Worm (Caenorhabditis elegans) whole organism, L4 larva: ENCODE measurements around the gene F57A10.2.

ENCODE experiments used
- F10B5.3 ChIP-seq: sonication (generic microtip); optimal IDR thresholded peaks from 2 replicates; lab custom pipeline; 2016; ENCODE audit warnings: mild to moderate bottlenecking, missing genetic modification characterization, missing compliant biosample characterization
- F44E2.7 ChIP-seq: fragments of 200-800 bp; sonication (Bioruptor generic); IDR thresholded peaks from 2 replicates; pipeline ENCODE4 v2.1.2; 2022; ENCODE audit warnings: missing genetic modification characterization, missing compliant biosample characterization
- Y48G9A.11 ChIP-seq: fragments of 200-800 bp; sonication (Bioruptor generic); IDR thresholded peaks from 2 replicates; pipeline ENCODE4 v1.3.6; 2022; ENCODE audit warnings: missing genetic modification reagents, missing genetic modification characterization, missing compliant biosample characterization
- ama-1 ChIP-seq: fragments of 150-350 bp; optimal IDR thresholded peaks from 2 replicates; lab custom pipeline; 2014; ENCODE audit warnings: inconsistent platforms, mixed read lengths
- ceh-32 ChIP-seq: sonication (generic microtip); optimal IDR thresholded peaks from 2 replicates; lab custom pipeline; 2016; ENCODE audit warnings: mild to moderate bottlenecking, missing genetic modification characterization, missing compliant biosample characterization; ENCODE audit not compliant: poor library complexity
- cey-2 ChIP-seq: sonication (generic microtip); optimal IDR thresholded peaks from 3 replicates; lab custom pipeline; 2017; ENCODE audit warnings: missing genetic modification characterization, mild to moderate bottlenecking, missing compliant biosample characterization, antibody characterized with exemption, borderline replicate concordance; ENCODE audit not compliant: insufficient read depth
- ctbp-1 ChIP-seq: fragments of 200-800 bp; sonication (Bioruptor generic); IDR thresholded peaks from 2 replicates; pipeline ENCODE4 v1.3.6; 2022; ENCODE audit warnings: missing genetic modification reagents, missing genetic modification characterization, missing compliant biosample characterization
- daf-16 ChIP-seq, 3 experiments: sonication (generic microtip); optimal IDR thresholded peaks; 2 replicates each; lab custom pipeline; 2016 to 2017; ENCODE audit warnings: missing genetic modification characterization in 3 of 3, missing genetic modification reagents in 3 of 3, mild to moderate bottlenecking in 2 of 3, missing compliant biosample characterization in 2 of 3, missing biosample characterization in 1 of 3, moderate library complexity in 1 of 3
- dmd-6 ChIP-seq: fragments of 200-800 bp; sonication (Bioruptor generic); IDR thresholded peaks from 2 replicates; pipeline ENCODE4 v1.3.6; 2022; ENCODE audit warnings: missing genetic modification reagents, missing genetic modification characterization, missing compliant biosample characterization
- duxl-1 ChIP-seq: sonication (generic microtip); optimal IDR thresholded peaks from 2 replicates; lab custom pipeline; 2016; ENCODE audit warnings: mild to moderate bottlenecking, missing genetic modification characterization, moderate library complexity, missing compliant biosample characterization; ENCODE audit not compliant: poor library complexity
- egl-27 ChIP-seq: sonication (generic microtip); optimal IDR thresholded peaks from 3 replicates; lab custom pipeline; 2017; ENCODE audit warnings: missing biosample characterization, missing genetic modification reagents, missing genetic modification characterization
- hlh-30 ChIP-seq: sonication (generic microtip); optimal IDR thresholded peaks from 2 replicates; lab custom pipeline; 2017; ENCODE audit warnings: antibody characterized with exemption, mild to moderate bottlenecking, missing genetic modification characterization, missing compliant biosample characterization; ENCODE audit not compliant: insufficient read depth
- lin-1 ChIP-seq: fragments of 200-800 bp; sonication (Bioruptor generic); IDR thresholded peaks from 2 replicates; pipeline ENCODE4 v1.3.6; 2022; ENCODE audit warnings: missing genetic modification reagents, missing genetic modification characterization, missing compliant biosample characterization
- lin-13 ChIP-seq: fragments of 150-350 bp; optimal IDR thresholded peaks from 2 replicates; lab custom pipeline; 2014; ENCODE audit warnings: missing biosample characterization, missing genetic modification reagents, missing genetic modification characterization
- lin-29 ChIP-seq: fragments of 200-800 bp; sonication (Bioruptor generic); IDR thresholded peaks from 2 replicates; pipeline ENCODE4 v1.3.6; 2022; ENCODE audit warnings: missing genetic modification reagents, missing genetic modification characterization, missing compliant biosample characterization
- mdl-1 ChIP-seq, 2 experiments: fragments of 150-350 bp in 1 of 2; sonication (generic microtip) in 1 of 2; optimal IDR thresholded peaks; 2 replicates each; lab custom pipeline; 2014 to 2017; ENCODE audit warnings: missing biosample characterization in 2 of 2, missing genetic modification characterization in 2 of 2
- mdt-29 ChIP-seq: fragments of 200-800 bp; sonication (Bioruptor generic); IDR thresholded peaks from 2 replicates; pipeline ENCODE4 v1.3.6; 2022; ENCODE audit warnings: missing genetic modification reagents, missing genetic modification characterization, missing compliant biosample characterization
- mxl-3 ChIP-seq: fragments of 200-800 bp; sonication (Bioruptor generic); optimal IDR thresholded peaks from 2 replicates; lab custom pipeline; 2018; ENCODE audit warnings: mild to moderate bottlenecking, missing genetic modification characterization, missing compliant biosample characterization
- nhr-11 ChIP-seq: fragments of 150-350 bp; optimal IDR thresholded peaks from 2 replicates; lab custom pipeline; 2014; ENCODE audit warnings: missing biosample characterization, missing genetic modification characterization
- nhr-25 ChIP-seq: sonication (generic microtip); optimal IDR thresholded peaks from 2 replicates; lab custom pipeline; 2017; ENCODE audit warnings: missing genetic modification characterization, mild to moderate bottlenecking, missing compliant biosample characterization, antibody characterized with exemption, moderate library complexity, borderline replicate concordance; ENCODE audit not compliant: insufficient read depth
- nhr-28 ChIP-seq: fragments of 150-350 bp; optimal IDR thresholded peaks from 2 replicates; lab custom pipeline; 2014; ENCODE audit warnings: missing biosample characterization, missing genetic modification characterization
- nhr-41 ChIP-seq: fragments of 200-800 bp; sonication (Bioruptor generic); IDR thresholded peaks from 2 replicates; pipeline ENCODE4 v1.3.6; 2022; ENCODE audit warnings: missing genetic modification reagents, missing genetic modification characterization, missing compliant biosample characterization
- nhr-48 ChIP-seq: sonication (generic microtip); optimal IDR thresholded peaks from 2 replicates; lab custom pipeline; 2016; ENCODE audit warnings: mild to moderate bottlenecking, missing genetic modification characterization, missing compliant biosample characterization
- rbr-2 ChIP-seq: sonication (generic microtip); optimal IDR thresholded peaks from 2 replicates; lab custom pipeline; 2016; ENCODE audit warnings: missing genotype, missing genetic modification characterization, missing compliant biosample characterization
- skn-1 ChIP-seq: fragments of 150-350 bp; optimal IDR thresholded peaks from 2 replicates; lab custom pipeline; 2014; ENCODE audit warnings: missing biosample characterization, missing genetic modification characterization
- snpc-1.2 ChIP-seq: fragments of 200-800 bp; sonication (Bioruptor generic); IDR thresholded peaks from 2 replicates; pipeline ENCODE4 v1.3.6; 2022; ENCODE audit warnings: missing genetic modification reagents, missing genetic modification characterization, missing compliant biosample characterization
- spr-3 ChIP-seq: fragments of 200-800 bp; sonication (Bioruptor generic); optimal IDR thresholded peaks from 2 replicates; lab custom pipeline; 2018; ENCODE audit warnings: mild to moderate bottlenecking, missing genetic modification characterization, missing compliant biosample characterization
- unc-62 ChIP-seq, 3 experiments: fragments of 150-350 bp in 1 of 3; sonication (generic microtip); optimal IDR thresholded peaks in 2 of 3; peaks in 1 of 3; 1 replicate in 1 of 3; 2 replicates in 2 of 3; lab custom pipeline; 2014 to 2017; ENCODE audit warnings: missing biosample characterization in 3 of 3, missing genetic modification characterization in 3 of 3, missing genetic modification reagents in 3 of 3, missing genotype in 1 of 3
- zfp-3 ChIP-seq: fragments of 200-800 bp; sonication (Bioruptor generic); conservative IDR thresholded peaks from 2 replicates; pipeline ENCODE4 v1.3.6; 2022; ENCODE audit warnings: missing genetic modification reagents, missing genetic modification characterization, missing compliant biosample characterization

F57A10.2 gene

ce11 chrV:15773941-15774340, 7.6 kb downstream of the F57A10.2 start:
- TF ChIP-seq mdl-1 (tag; optimal IDR thresholded peaks at IDR 0.05; lab: Kevin White, UChicago) (peak; percentile 16 to 53), nhr-28 (tag; lab: Kevin White, UChicago) (peak; percentile 21), rbr-2 (tag; lab: Kevin White, UChicago) (no peak), daf-16 (GFP tag; optimal IDR thresholded peaks at IDR 0.05; lab: Kevin White, UChicago) (no peak), daf-16 (tag; optimal IDR thresholded peaks at IDR 0.05; lab: Kevin White, UChicago) (peak; percentile 55), dmd-6 (peak; percentile 46; the same call in 1 of the 2 replicates), mdt-29 (GFP tag; lab: Robert Waterston, UW) (no peak), mxl-3 (peak; percentile 80), nhr-25 (no peak), skn-1 (tag; lab: Kevin White, UChicago) (no peak)

DNA sequence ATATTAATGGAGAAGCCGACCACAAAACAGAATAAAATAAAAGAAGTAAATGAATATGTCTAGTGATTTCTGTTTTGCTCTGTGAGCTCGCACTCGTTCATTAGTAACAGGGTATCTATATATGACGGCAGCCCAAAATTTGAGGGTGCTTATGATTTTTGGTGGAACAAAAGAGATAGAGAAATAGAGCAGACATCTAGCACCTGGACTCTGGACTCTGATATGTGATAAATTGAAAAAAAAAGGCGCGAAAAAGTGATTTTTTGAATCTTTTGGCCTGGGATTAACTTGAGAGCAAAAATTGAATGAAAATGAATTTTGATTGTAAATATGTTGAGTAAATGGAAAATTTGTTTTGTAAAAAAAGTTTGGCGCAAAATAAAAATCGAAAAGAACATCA, 10.3 kb downstream of the F57A10.2 start, which contains the start of gene nhr-283:
Gene nhr-283 (minus strand): TSS at position 101 of the 400 bp plus-strand sequence.
- TF ChIP-seq ama-1 (lab: Kevin White, UChicago) (no peak), unc-62 (GFP tag; optimal IDR thresholded peaks at IDR 0.05 in 1 of 2; lab: Kevin White, UChicago) (peak in 1 of 2 experiments; percentile 55), unc-62 (tag; optimal IDR thresholded peaks at IDR 0.05; lab: Kevin White, UChicago) (no peak), Y48G9A.11 (GFP tag; lab: Robert Waterston, UW) (no peak), nhr-41 (GFP tag; lab: Robert Waterston, UW) (no peak)

DNA sequence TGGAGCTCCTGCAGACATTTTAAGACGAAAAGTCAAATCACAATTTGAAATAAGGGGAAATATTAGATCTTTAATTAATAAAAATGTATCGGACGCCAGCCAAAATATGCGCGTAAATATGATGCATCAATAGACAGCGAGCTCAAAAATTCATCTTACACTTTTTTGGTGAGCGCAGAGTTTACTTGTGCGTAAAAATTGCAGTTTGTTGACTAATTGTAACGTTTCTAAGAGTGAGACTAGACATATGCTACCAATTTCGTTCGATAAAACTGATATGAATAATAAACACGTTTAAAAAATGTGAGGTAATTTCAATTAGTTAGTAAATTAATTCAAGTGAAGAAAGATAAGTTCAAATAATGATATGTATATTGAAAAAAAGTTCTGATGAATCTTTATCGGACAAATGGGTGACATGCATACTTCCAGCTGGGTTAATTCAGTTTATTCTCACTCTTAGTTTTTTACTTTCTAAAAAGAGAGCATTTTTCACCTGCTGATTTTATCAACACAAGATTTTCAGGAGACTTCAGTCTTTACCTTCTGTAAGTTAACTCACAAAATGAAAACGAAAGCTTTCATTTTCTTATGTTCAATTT, 12.9 kb downstream of the F57A10.2 start, which contains the start of the genes nhr-285 and irld-52:
Gene nhr-285 (minus strand): TSS at position 101 of the 602 bp plus-strand sequence.
Gene irld-52 (plus strand): TSS at position 552 of the 602 bp plus-strand sequence.
- no peak for TF ChIP-seq F10B5.3 (tag; lab: Kevin White, UChicago)
- no peak for TF ChIP-seq duxl-1
- TF ChIP-seq dmd-6 = no peak
- no peak for TF ChIP-seq snpc-1.2
- no peak for TF ChIP-seq rbr-2 (tag; lab: Kevin White, UChicago)
- no peak for TF ChIP-seq mxl-3
- TF ChIP-seq nhr-11 = no peak
- no peak for TF ChIP-seq zfp-3 (GFP tag; lab: Robert Waterston, UW)
- no peak for TF ChIP-seq lin-13 (GFP tag; lab: Kevin White, UChicago)
- no peak for TF ChIP-seq ctbp-1 (GFP tag; lab: Robert Waterston, UW)
- no peak for TF ChIP-seq spr-3 (GFP tag; lab: Kevin White, UChicago)
- TF ChIP-seq cey-2 (tag; lab: Kevin White, UChicago) = no peak

ce11 chrV:15781086-15781485, 14.7 kb downstream of the F57A10.2 start, which contains the start of gene T26E4.2:
T26E4.2 (plus strand) TSS chrV:15781386.
- no peak for TF ChIP-seq nhr-25
- TF ChIP-seq, all 104 proteins: peak for 0

DNA sequence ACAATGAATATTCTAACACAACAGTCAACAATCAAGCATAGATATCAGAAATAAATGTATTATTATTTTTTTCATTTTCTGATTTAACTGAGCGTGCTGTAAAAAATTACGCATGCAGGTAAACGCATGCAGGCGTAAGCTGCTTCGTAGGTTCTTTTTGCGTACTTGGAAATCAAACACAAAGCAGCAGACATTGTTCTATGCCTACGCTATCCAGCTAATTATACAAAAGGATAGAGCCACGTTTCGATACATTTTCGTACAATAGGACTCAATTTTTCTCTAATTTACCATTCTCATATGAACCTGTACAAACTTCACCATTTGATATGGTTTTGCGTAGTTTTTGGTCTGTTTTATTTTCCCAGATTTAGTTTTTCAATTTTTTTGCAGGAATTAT, 16.1 kb downstream of the F57A10.2 start, which contains the start of gene T26E4.3:
Gene T26E4.3 (plus strand): TSS at position 301 of the 400 bp plus-strand sequence.
- TF ChIP-seq lin-1 (GFP tag; lab: Robert Waterston, UW) (no peak), F44E2.7 (GFP tag; lab: Robert Waterston, UW) (no peak), nhr-48 (tag; lab: Kevin White, UChicago) (no peak), nhr-28 (tag; lab: Kevin White, UChicago) (no peak), lin-29 (GFP tag; lab: Robert Waterston, UW) (no peak), F10B5.3 (tag; lab: Kevin White, UChicago) (no peak), ceh-32 (tag; lab: Kevin White, UChicago) (no peak), hlh-30 (tag; lab: Kevin White, UChicago) (no peak), egl-27 (tag; lab: Kevin White, UChicago) (no peak)
